Worm (Caenorhabditis elegans) whole organism, mixed stage, embryonic: Measurements from ENCODE around the gene C49C8.6.

ENCODE experiments used
- lin-13 ChIP-seq: fragments of 150-350 bp; optimal IDR thresholded peaks from 2 replicates; lab custom pipeline; 2014; ENCODE audit warnings: missing biosample characterization, missing genetic modification characterization
- unc-39 ChIP-seq: fragments of 150-350 bp; optimal IDR thresholded peaks from 2 replicates; lab custom pipeline; 2014; ENCODE audit warnings: missing biosample characterization, missing genetic modification characterization

- no peak for TF ChIP-seq lin-13 (tag; lab: Kevin White, UChicago)
- no peak for TF ChIP-seq unc-39 (tag; lab: Kevin White, UChicago)
Observed at ce11 chrIV:8650696-8651095, 7.3 kb downstream of the C49C8.6 start, which contains the start of gene C49C8.2.
